Worm (Caenorhabditis elegans): ENCODE results near the gene twk-25.

twk-25 gene

ce11 chrIV:11504416-11504815 is at the start of gene twk-25:
TSS of gene twk-25 (plus strand) at chrIV:11504716.
- TF ChIP-seq nhr-11 (tag; optimal IDR thresholded peaks at IDR 0.05) (no peak), egl-13 (tag; optimal IDR thresholded peaks at IDR 0.05) (no peak), mab-9 (GFP tag; IDR thresholded peaks at IDR 0.05) (no peak), nhr-47 (tag; optimal IDR thresholded peaks at IDR 0.05) (no peak), ztf-4 (tag; optimal IDR thresholded peaks at IDR 0.05) (no peak), sox-4 (tag; optimal IDR thresholded peaks at IDR 0.05) (no peak), lsy-2 (tag; optimal IDR thresholded peaks at IDR 0.05) (no peak), sup-37 (GFP tag; optimal IDR thresholded peaks at IDR 0.05) (no peak), lir-3 (tag; optimal IDR thresholded peaks at IDR 0.05; ENCODE audit: poor library complexity) (no peak), lin-14 (GFP tag; optimal IDR thresholded peaks at IDR 0.05) (no peak), tbx-2 (tag; optimal IDR thresholded peaks at IDR 0.05) (no peak), fkh-4 (tag; optimal IDR thresholded peaks at IDR 0.05; ENCODE audit: borderline replicate concordance) (no peak), ama-1 (optimal IDR thresholded peaks at IDR 0.05) (no peak)

- peak; percentile 45 for TF ChIP-seq lin-14 (GFP tag; optimal IDR thresholded peaks at IDR 0.05)
- TF ChIP-seq ceh-82 (tag; optimal IDR thresholded peaks at IDR 0.05) = peak in 1 of 3 experiments; percentile 14
- no peak for TF ChIP-seq nhr-28 (tag; optimal IDR thresholded peaks at IDR 0.05)
Measured at ce11 chrIV:11455824-11456223, 48.7 kb upstream of the twk-25 start.

- peak; percentile 26 for TF ChIP-seq nhr-47 (tag; optimal IDR thresholded peaks at IDR 0.05)
- peak; percentile 17 for TF ChIP-seq nhr-71 (tag; optimal IDR thresholded peaks at IDR 0.05)
- no peak for TF ChIP-seq nhr-19 (GFP tag; conservative IDR thresholded peaks at IDR 0.05)
- peak; percentile 8 for TF ChIP-seq unc-86 (tag; optimal IDR thresholded peaks at IDR 0.05)
- TF ChIP-seq fkh-8 (tag; optimal IDR thresholded peaks at IDR 0.05) = peak; percentile 57
- TF ChIP-seq lin-14 (GFP tag; optimal IDR thresholded peaks at IDR 0.05) = peak; percentile 76
Measured at ce11 chrIV:11458700-11459263, 45.7 kb upstream of the twk-25 start.

ce11 chrIV:11459684-11460083 is 44.8 kb upstream of the twk-25 start, which contains the start of gene npr-3:
TSS of gene npr-3 (plus strand) at chrIV:11459984.
- TF ChIP-seq alr-1 (tag; optimal IDR thresholded peaks at IDR 0.05; ENCODE audit: borderline replicate concordance) = no peak
- TF ChIP-seq egl-27 (tag; optimal IDR thresholded peaks at IDR 0.05) = no peak
- TF ChIP-seq efl-1 (optimal IDR thresholded peaks at IDR 0.05) = no peak
- peak in 1 of 2 experiments; percentile 25 for TF ChIP-seq efl-1 (GFP tag; optimal IDR thresholded peaks at IDR 0.05 in 1 of 2)
- no peak for TF ChIP-seq xbp-1 (tag; optimal IDR thresholded peaks at IDR 0.05)
- no peak for TF ChIP-seq unc-86 (tag; optimal IDR thresholded peaks at IDR 0.05)
- TF ChIP-seq egl-13 (tag; optimal IDR thresholded peaks at IDR 0.05) = no peak
- no peak for TF ChIP-seq snpc-4 (tag; optimal IDR thresholded peaks at IDR 0.05)

ce11 chrIV:11461335-11461734 is 43.2 kb upstream of the twk-25 start:
- TF ChIP-seq lin-14 (GFP tag; optimal IDR thresholded peaks at IDR 0.05) (peak; percentile 40), rnt-1 (tag; optimal IDR thresholded peaks at IDR 0.05) (no peak)

ce11 chrIV:11465125-11465524 is 39.4 kb upstream of the twk-25 start, which contains the start of gene C10C6.3:
TSS of gene C10C6.3 (minus strand) at chrIV:11465225.
- TF ChIP-seq lin-13 (GFP tag; optimal IDR thresholded peaks at IDR 0.05) (no peak), aly-2 (tag; optimal IDR thresholded peaks at IDR 0.05) (no peak), sox-4 (tag; optimal IDR thresholded peaks at IDR 0.05) (no peak), hpl-2 (GFP tag; optimal IDR thresholded peaks at IDR 0.05) (no peak), tbx-2 (tag; optimal IDR thresholded peaks at IDR 0.05) (no peak), nhr-77 (tag; optimal IDR thresholded peaks at IDR 0.05) (no peak), efl-1 (optimal IDR thresholded peaks at IDR 0.05) (no peak), efl-1 (GFP tag; optimal IDR thresholded peaks at IDR 0.05 in 1 of 2) (no peak), egl-13 (tag; optimal IDR thresholded peaks at IDR 0.05) (no peak), blmp-1 (tag; optimal IDR thresholded peaks at IDR 0.05) (no peak)

All from whole organism, L1 larva.